Worm (Caenorhabditis elegans) whole organism, midembryonic: Measurements from ENCODE around the gene kel-8.
A peak's percentile ranks its signal among the peaks of the same experiment; 100 is the strongest.

Source experiments
- T22C8.4 ChIP-seq: fragments of 200-800 bp; sonication (Bioruptor generic); IDR thresholded peaks from 2 replicates; pipeline ENCODE4 v1.3.6; 2022; ENCODE audit warnings: missing genetic modification characterization, missing compliant biosample characterization
- cog-1 ChIP-seq: sonication (generic microtip); optimal IDR thresholded peaks from 2 replicates; lab custom pipeline; 2016; ENCODE audit warnings: missing genetic modification characterization, missing compliant biosample characterization
- flt-1 ChIP-seq: fragments of 200-800 bp; sonication (Bioruptor generic); IDR thresholded peaks from 2 replicates; pipeline ENCODE4 v1.3.6; 2022; ENCODE audit warnings: missing genetic modification characterization, missing compliant biosample characterization
- klf-2 ChIP-seq: fragments of 200-800 bp; sonication (Bioruptor generic); conservative IDR thresholded peaks from 2 replicates; pipeline ENCODE4 v1.3.6; 2022; ENCODE audit warnings: missing genetic modification reagents, missing genetic modification characterization, missing compliant biosample characterization
- med-1 ChIP-seq: sonication (generic microtip); optimal IDR thresholded peaks from 2 replicates; lab custom pipeline; 2017; ENCODE audit warnings: missing genetic modification characterization, mild to moderate bottlenecking, missing compliant biosample characterization, antibody characterized with exemption, missing genetic modification reagents; ENCODE audit not compliant: insufficient read depth
- ref-1 ChIP-seq: fragments of 200-800 bp; sonication (Bioruptor generic); conservative IDR thresholded peaks from 2 replicates; pipeline ENCODE4 v1.3.6; 2022; ENCODE audit warnings: missing genetic modification reagents, missing genetic modification characterization, missing compliant biosample characterization
- tab-1 ChIP-seq: fragments of 200-800 bp; sonication (Bioruptor generic); IDR thresholded peaks from 2 replicates; pipeline ENCODE4 v1.3.6; 2022; ENCODE audit warnings: missing genetic modification characterization, missing compliant biosample characterization
- ztf-23 ChIP-seq: fragments of 200-800 bp; sonication (Bioruptor generic); IDR thresholded peaks from 2 replicates; pipeline ENCODE4 v1.3.6; 2022; ENCODE audit warnings: missing genetic modification reagents, missing genetic modification characterization, missing compliant biosample characterization
- ztf-29 ChIP-seq: fragments of 200-800 bp; sonication (Bioruptor generic); IDR thresholded peaks from 2 replicates; pipeline ENCODE4 v1.3.6; 2022; ENCODE audit warnings: missing genetic modification reagents, missing genetic modification characterization, missing compliant biosample characterization

Gene kel-8

ce11 chrV:2673807-2674206, 2.6 kb downstream of the kel-8 start:
- TF ChIP-seq cog-1 (tag; lab: Kevin White, UChicago) (no peak), T22C8.4 (no peak), ztf-23 (peak; percentile 85), klf-2 (GFP tag; lab: Robert Waterston, UW) (0 out of 2 replicates have a peak, but pooled peaks have one; percentile 25), ztf-29 (GFP tag; lab: Robert Waterston, UW) (no peak), ref-1 (peak; percentile 67), flt-1 (peak; percentile 86), tab-1 (GFP tag; lab: Robert Waterston, UW) (peak; percentile 86), med-1 (GFP tag; lab: Kevin White, UChicago) (peak; percentile 45)

- TF ChIP-seq med-1 (GFP tag; lab: Kevin White, UChicago) (no peak), tab-1 (GFP tag; lab: Robert Waterston, UW) (no peak), ztf-23 (no peak), T22C8.4 (no peak), flt-1 (no peak), klf-2 (GFP tag; lab: Robert Waterston, UW) (no peak), ztf-29 (GFP tag; lab: Robert Waterston, UW) (no peak), ref-1 (no peak), cog-1 (tag; lab: Kevin White, UChicago) (no peak)
Measured at ce11 chrV:2675692-2676091, 4.4 kb downstream of the kel-8 start.

- TF ChIP-seq cog-1 (tag; lab: Kevin White, UChicago), result no peak
- TF ChIP-seq ref-1, result no peak
- TF ChIP-seq T22C8.4, result no peak
- TF ChIP-seq ztf-23, result no peak
- no peak for TF ChIP-seq flt-1
Measured at ce11 chrV:2677648-2678047, 6.4 kb downstream of the kel-8 start.

ce11 chrV:2683497-2683896, 12.2 kb downstream of the kel-8 start:
- TF ChIP-seq ztf-23, result no peak
- no peak for TF ChIP-seq tab-1 (GFP tag; lab: Robert Waterston, UW)
- no peak for TF ChIP-seq T22C8.4
- no peak for TF ChIP-seq ref-1
- TF ChIP-seq flt-1, result no peak
- TF ChIP-seq med-1 (GFP tag; lab: Kevin White, UChicago), result no peak

ce11 chrV:2684227-2684626, 13.0 kb downstream of the kel-8 start:
- TF ChIP-seq flt-1 (no peak), ztf-23 (no peak), cog-1 (tag; lab: Kevin White, UChicago) (no peak), T22C8.4 (no peak), klf-2 (GFP tag; lab: Robert Waterston, UW) (no peak), ztf-29 (GFP tag; lab: Robert Waterston, UW) (no peak), ref-1 (no peak), med-1 (GFP tag; lab: Kevin White, UChicago) (no peak), tab-1 (GFP tag; lab: Robert Waterston, UW) (no peak)

- no peak for TF ChIP-seq flt-1
- TF ChIP-seq T22C8.4, result no peak
- TF ChIP-seq ztf-23, result no peak
- TF ChIP-seq ztf-29 (GFP tag; lab: Robert Waterston, UW), result no peak
- no peak for TF ChIP-seq med-1 (GFP tag; lab: Kevin White, UChicago)
- TF ChIP-seq ref-1, result no peak
- no peak for TF ChIP-seq klf-2 (GFP tag; lab: Robert Waterston, UW)
- TF ChIP-seq cog-1 (tag; lab: Kevin White, UChicago), result no peak
Measured at ce11 chrV:2688562-2688961, 17.3 kb downstream of the kel-8 start.

ce11 chrV:2690478-2690877, 19.2 kb downstream of the kel-8 start:
- TF ChIP-seq tab-1 (GFP tag; lab: Robert Waterston, UW) (no peak), klf-2 (GFP tag; lab: Robert Waterston, UW) (no peak), cog-1 (tag; lab: Kevin White, UChicago) (no peak), ztf-23 (no peak), flt-1 (no peak), T22C8.4 (no peak), med-1 (GFP tag; lab: Kevin White, UChicago) (no peak), ztf-29 (GFP tag; lab: Robert Waterston, UW) (no peak), ref-1 (no peak)

ce11 chrV:2690948-2691347, 19.7 kb downstream of the kel-8 start:
- TF ChIP-seq med-1 (GFP tag; lab: Kevin White, UChicago), result no peak
- no peak for TF ChIP-seq T22C8.4
- TF ChIP-seq flt-1, result no peak
- no peak for TF ChIP-seq tab-1 (GFP tag; lab: Robert Waterston, UW)
- no peak for TF ChIP-seq cog-1 (tag; lab: Kevin White, UChicago)
- TF ChIP-seq ztf-23, result no peak
- no peak for TF ChIP-seq klf-2 (GFP tag; lab: Robert Waterston, UW)
- no peak for TF ChIP-seq ztf-29 (GFP tag; lab: Robert Waterston, UW)

- TF ChIP-seq cog-1 (tag; lab: Kevin White, UChicago), result no peak
- 0 out of 2 replicates have a peak, but pooled peaks have one; percentile 25 for TF ChIP-seq klf-2 (GFP tag; lab: Robert Waterston, UW)
Measured at ce11 chrV:2694389-2694788, 23.1 kb downstream of the kel-8 start, which contains the start of gene Y45G12B.2. Gene Y45G12B.2 (plus strand): TSS chrV:2694771.

ce11 chrV:2695935-2696334, 24.7 kb downstream of the kel-8 start, which contains the start of gene Y45G12B.3:
Gene Y45G12B.3 (minus strand): TSS chrV:2696254.
- TF ChIP-seq klf-2 (GFP tag; lab: Robert Waterston, UW) (no peak), tab-1 (GFP tag; lab: Robert Waterston, UW) (no peak), ztf-23 (no peak)

ce11 chrV:2697693-2698092, 26.4 kb downstream of the kel-8 start:
- TF ChIP-seq tab-1 (GFP tag; lab: Robert Waterston, UW) (no peak), ref-1 (no peak), med-1 (GFP tag; lab: Kevin White, UChicago) (peak; percentile 12), flt-1 (0 out of 2 replicates have a peak, but pooled peaks have one; percentile 58), klf-2 (GFP tag; lab: Robert Waterston, UW) (no peak), cog-1 (tag; lab: Kevin White, UChicago) (no peak), T22C8.4 (no peak), ztf-23 (no peak), ztf-29 (GFP tag; lab: Robert Waterston, UW) (no peak)
